Worm (Caenorhabditis elegans) whole organism, young adult: ENCODE results near the gene dvc-1.

Experiments used
- K12H6.12 ChIP-seq: fragments of 200-800 bp; sonication (Bioruptor generic); optimal IDR thresholded peaks from 2 replicates; lab custom pipeline; 2018; ENCODE audit warnings: mild to moderate bottlenecking, missing genetic modification characterization, missing compliant biosample characterization
- bed-1 ChIP-seq: fragments of 200-800 bp; sonication (Bioruptor generic); IDR thresholded peaks from 2 replicates; pipeline ENCODE4 v1.3.6; 2022; ENCODE audit warnings: missing genetic modification reagents, missing genetic modification characterization, missing compliant biosample characterization
- ccch-3 ChIP-seq: fragments of 200-800 bp; sonication (Bioruptor generic); optimal IDR thresholded peaks from 2 replicates; lab custom pipeline; 2018; ENCODE audit warnings: mild to moderate bottlenecking, missing genetic modification characterization, missing compliant biosample characterization
- lin-40 ChIP-seq: sonication (generic microtip); optimal IDR thresholded peaks from 2 replicates; lab custom pipeline; 2016; ENCODE audit warnings: missing genetic modification characterization, mild to moderate bottlenecking, missing compliant biosample characterization, missing genotype, missing genetic modification reagents
- nfya-2 ChIP-seq: fragments of 200-800 bp; sonication (Bioruptor generic); IDR thresholded peaks from 2 replicates; pipeline ENCODE4 v1.3.6; 2022; ENCODE audit warnings: missing genetic modification reagents, missing genetic modification characterization, missing compliant biosample characterization
- nhr-120 ChIP-seq: fragments of 200-800 bp; sonication (Bioruptor generic); IDR thresholded peaks from 2 replicates; pipeline ENCODE4 v1.3.6; 2022; ENCODE audit warnings: missing genetic modification characterization, missing compliant biosample characterization
- pbrm-1 ChIP-seq: fragments of 200-800 bp; sonication (Bioruptor generic); IDR thresholded peaks from 2 replicates; pipeline ENCODE4 v1.3.6; 2022; ENCODE audit warnings: missing genetic modification reagents, missing genetic modification characterization, missing compliant biosample characterization
- sea-2 ChIP-seq: fragments of 200-800 bp; sonication (Bioruptor generic); IDR thresholded peaks from 2 replicates; pipeline ENCODE4 v1.3.6; 2022; ENCODE audit warnings: missing genetic modification characterization, missing compliant biosample characterization
- unc-130 ChIP-seq: sonication (generic microtip); optimal IDR thresholded peaks from 2 replicates; lab custom pipeline; 2016; ENCODE audit warnings: missing genetic modification reagents, missing genetic modification characterization, missing compliant biosample characterization
- ztf-3 ChIP-seq: fragments of 200-800 bp; sonication (Bioruptor generic); optimal IDR thresholded peaks from 2 replicates; lab custom pipeline; 2018; ENCODE audit warnings: mild to moderate bottlenecking, missing genetic modification characterization, missing compliant biosample characterization

ce11 chrV:11225981-11226380 is 13.2 kb downstream of the dvc-1 start, which contains the start of gene bgal-1:
- no peak for TF ChIP-seq bed-1 (GFP tag; lab: Robert Waterston, UW)
- no peak for TF ChIP-seq lin-40 (tag; lab: Kevin White, UChicago)
- TF ChIP-seq ccch-3 (GFP tag; lab: Kevin White, UChicago), result no peak
- no peak for TF ChIP-seq ztf-3 (GFP tag; lab: Kevin White, UChicago)
- TF ChIP-seq nhr-120 (GFP tag; lab: Robert Waterston, UW), result no peak
- no peak for TF ChIP-seq nfya-2
- TF ChIP-seq pbrm-1 (GFP tag; lab: Robert Waterston, UW), result no peak
- TF ChIP-seq unc-130 (GFP tag; lab: Kevin White, UChicago), result no peak
- no peak for TF ChIP-seq sea-2 (GFP tag; lab: Robert Waterston, UW)
- TF ChIP-seq K12H6.12, result no peak
